Fruit fly (Drosophila melanogaster): Measurements from ENCODE around the gene CG33189.

DNA sequence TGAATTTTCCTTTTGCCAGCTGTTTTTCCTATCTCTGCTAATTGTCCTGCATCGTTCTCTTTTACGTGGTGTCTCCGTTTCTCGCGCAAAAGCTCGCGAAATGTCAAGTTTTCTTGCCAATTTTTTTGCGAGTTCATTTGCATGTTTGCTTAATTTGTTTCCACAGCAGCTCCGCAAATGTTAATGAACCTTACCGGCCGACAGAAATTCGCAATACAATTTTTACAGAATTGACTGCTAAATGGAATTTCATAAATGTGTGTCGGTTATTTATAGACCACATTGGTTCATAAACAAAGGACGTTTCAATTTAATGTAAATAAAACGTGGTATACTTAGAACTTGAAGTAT is 31.8 kb downstream of the CG33189 start:
- TF ChIP-seq CG9139 (GFP tag; optimal IDR thresholded peaks at IDR 0.05) (no peak), Lpt (GFP tag; optimal IDR thresholded peaks at IDR 0.05) (no peak), Blimp-1 (GFP tag; optimal IDR thresholded peaks at IDR 0.05) (no peak), CG11762 (GFP tag; optimal IDR thresholded peaks at IDR 0.05; ENCODE audit: insufficient read depth) (no peak), Hr39 (GFP tag; optimal IDR thresholded peaks at IDR 0.05) (no peak), lz (GFP tag; optimal IDR thresholded peaks at IDR 0.05) (no peak), ss (GFP tag; optimal IDR thresholded peaks at IDR 0.05) (no peak), spab (GFP tag; optimal IDR thresholded peaks at IDR 0.05) (no peak), Met (GFP tag; optimal IDR thresholded peaks at IDR 0.05) (no peak), Ets21C (GFP tag; optimal IDR thresholded peaks at IDR 0.05) (no peak), Sox14 (GFP tag; optimal IDR thresholded peaks at IDR 0.05) (no peak)

All from whole organism, prepupa.